Fruit fly (Drosophila melanogaster) whole organism, prepupa: Measurements from ENCODE around the gene KdelR.

Source experiments
- Blimp-1 ChIP-seq: fragments of 200-800 bp; sonication (Bioruptor generic); optimal IDR thresholded peaks from 3 replicates; lab custom pipeline; 2017; ENCODE audit warnings: missing biosample characterization, missing genetic modification characterization, mild to moderate bottlenecking, moderate library complexity, missing genetic modification reagents
- CG10631 ChIP-seq: fragments of 200-800 bp; sonication (Bioruptor generic); optimal IDR thresholded peaks from 2 replicates; lab custom pipeline; 2016; ENCODE audit warnings: missing biosample characterization, missing genetic modification characterization
- CG11294 ChIP-seq: fragments of 200-800 bp; sonication (Bioruptor generic); IDR thresholded peaks from 2 replicates; pipeline ENCODE4 v1.3.6; 2022; ENCODE audit warnings: missing biosample characterization, missing genetic modification characterization
- CG11762 ChIP-seq: fragments of 200-800 bp; sonication (Bioruptor generic); optimal IDR thresholded peaks from 3 replicates; lab custom pipeline; 2016; ENCODE audit warnings: missing biosample characterization, missing genetic modification characterization; ENCODE audit not compliant: insufficient read depth
- CG11902 ChIP-seq: fragments of 200-800 bp; sonication (Bioruptor generic); optimal IDR thresholded peaks from 3 replicates; lab custom pipeline; 2016; ENCODE audit warnings: missing biosample characterization, missing genetic modification characterization
- CG15336 ChIP-seq: fragments of 200-800 bp; sonication (Bioruptor generic); IDR thresholded peaks from 2 replicates; pipeline ENCODE4 v1.3.6; 2022; ENCODE audit warnings: missing biosample characterization, missing genetic modification characterization
- CG1621 ChIP-seq: fragments of 200-800 bp; sonication (Bioruptor generic); optimal IDR thresholded peaks from 3 replicates; lab custom pipeline; 2018; ENCODE audit warnings: missing biosample characterization, mild to moderate bottlenecking, missing genetic modification characterization
- CG16779 ChIP-seq: fragments of 200-800 bp; sonication (Bioruptor generic); optimal IDR thresholded peaks from 3 replicates; lab custom pipeline; 2017; ENCODE audit warnings: missing biosample characterization, mild to moderate bottlenecking, missing genetic modification characterization
- CG3032 ChIP-seq: fragments of 200-800 bp; optimal IDR thresholded peaks from 2 replicates; lab custom pipeline; 2019; ENCODE audit warnings: missing biosample characterization, mild to moderate bottlenecking, missing genetic modification characterization, moderate library complexity
- CG31627 ChIP-seq: fragments of 200-800 bp; sonication (Bioruptor generic); optimal IDR thresholded peaks from 3 replicates; lab custom pipeline; 2016; ENCODE audit warnings: missing biosample characterization, missing genetic modification characterization
- CG32006 ChIP-seq: fragments of 200-800 bp; sonication (Bioruptor generic); optimal IDR thresholded peaks from 3 replicates; lab custom pipeline; 2017; ENCODE audit warnings: missing biosample characterization, mild to moderate bottlenecking, missing genetic modification characterization
- CG34406 ChIP-seq: fragments of 200-800 bp; sonication (Bioruptor generic); optimal IDR thresholded peaks from 3 replicates; lab custom pipeline; 2016; ENCODE audit warnings: missing biosample characterization, missing genetic modification characterization
- CG3919 ChIP-seq: fragments of 200-800 bp; sonication (Bioruptor generic); optimal IDR thresholded peaks from 3 replicates; lab custom pipeline; 2016; ENCODE audit warnings: missing biosample characterization, missing genetic modification characterization
- CG4318 ChIP-seq: fragments of 200-800 bp; sonication (Bioruptor generic); optimal IDR thresholded peaks from 3 replicates; lab custom pipeline; 2017; ENCODE audit warnings: missing biosample characterization, mild to moderate bottlenecking, missing genetic modification characterization
- CG6163 ChIP-seq: fragments of 200-800 bp; sonication (Bioruptor generic); IDR thresholded peaks from 3 replicates; pipeline ENCODE4 v1.3.6; 2022; ENCODE audit warnings: missing biosample characterization, missing genetic modification characterization
- CG6792 ChIP-seq: fragments of 200-800 bp; sonication (Bioruptor generic); optimal IDR thresholded peaks from 3 replicates; lab custom pipeline; 2016; ENCODE audit warnings: missing biosample characterization, missing genetic modification characterization
- CG6808 ChIP-seq: fragments of 200-800 bp; sonication (Bioruptor generic); optimal IDR thresholded peaks from 3 replicates; lab custom pipeline; 2017; ENCODE audit warnings: missing biosample characterization, missing genetic modification characterization, mild to moderate bottlenecking, moderate library complexity, missing genetic modification reagents
- CG6854 ChIP-seq: fragments of 200-800 bp; sonication (Bioruptor generic); optimal IDR thresholded peaks from 2 replicates; lab custom pipeline; 2017; ENCODE audit warnings: missing biosample characterization, mild to moderate bottlenecking, missing genetic modification characterization
- CG7368 ChIP-seq: fragments of 200-800 bp; sonication (Bioruptor generic); optimal IDR thresholded peaks from 3 replicates; lab custom pipeline; 2016; ENCODE audit warnings: missing biosample characterization, missing genetic modification characterization
- CG8319 ChIP-seq: fragments of 200-800 bp; sonication (Bioruptor generic); optimal IDR thresholded peaks from 3 replicates; lab custom pipeline; 2016; ENCODE audit warnings: missing biosample characterization, missing genetic modification characterization
- CG9139 ChIP-seq: fragments of 200-800 bp; sonication (Bioruptor generic); optimal IDR thresholded peaks from 3 replicates; lab custom pipeline; 2017; ENCODE audit warnings: missing biosample characterization, mild to moderate bottlenecking, missing genetic modification characterization
- Eip78C ChIP-seq: fragments of 200-800 bp; sonication (Bioruptor generic); peaks from one replicate; lab custom pipeline; 2016; ENCODE audit warnings: missing biosample characterization, missing genetic modification characterization
- Ets21C ChIP-seq: fragments of 200-800 bp; sonication (Bioruptor generic); optimal IDR thresholded peaks from 3 replicates; lab custom pipeline; 2016; ENCODE audit warnings: missing biosample characterization, missing genetic modification characterization
- Ets96B ChIP-seq: fragments of 200-800 bp; optimal IDR thresholded peaks from 2 replicates; lab custom pipeline; 2019; ENCODE audit warnings: missing biosample characterization, mild to moderate bottlenecking, missing genetic modification characterization, moderate library complexity
- Gug ChIP-seq: fragments of 200-800 bp; sonication (Bioruptor generic); IDR thresholded peaks from 2 replicates; pipeline ENCODE4 v1.3.6; 2022; ENCODE audit warnings: missing biosample characterization, missing genetic modification characterization
- Hr39 ChIP-seq: fragments of 200-800 bp; sonication (Bioruptor generic); optimal IDR thresholded peaks from 2 replicates; lab custom pipeline; 2016; ENCODE audit warnings: missing biosample characterization, missing genetic modification characterization
- Hr4 ChIP-seq: fragments of 200-800 bp; sonication (Bioruptor generic); optimal IDR thresholded peaks from 3 replicates; lab custom pipeline; 2016; ENCODE audit warnings: missing biosample characterization, missing genetic modification characterization
- Lpt ChIP-seq: fragments of 200-800 bp; sonication (Bioruptor generic); optimal IDR thresholded peaks from 3 replicates; lab custom pipeline; 2016; ENCODE audit warnings: missing biosample characterization, missing genetic modification characterization
- Met ChIP-seq: fragments of 200-800 bp; sonication (Bioruptor generic); optimal IDR thresholded peaks from 3 replicates; lab custom pipeline; 2016; ENCODE audit warnings: missing biosample characterization, missing genetic modification characterization
- OdsH ChIP-seq: fragments of 200-800 bp; sonication (Bioruptor generic); optimal IDR thresholded peaks from 3 replicates; lab custom pipeline; 2016; ENCODE audit warnings: missing biosample characterization, missing genetic modification characterization
- Smox ChIP-seq: fragments of 200-800 bp; sonication (Bioruptor generic); optimal IDR thresholded peaks from 3 replicates; lab custom pipeline; 2016; ENCODE audit warnings: missing biosample characterization, missing genetic modification characterization
- Sox14 ChIP-seq: fragments of 200-800 bp; sonication (Bioruptor generic); optimal IDR thresholded peaks from 3 replicates; lab custom pipeline; 2016; ENCODE audit warnings: missing biosample characterization, missing genetic modification characterization
- Sox15 ChIP-seq: fragments of 200-800 bp; sonication (Bioruptor generic); optimal IDR thresholded peaks from 3 replicates; lab custom pipeline; 2016; ENCODE audit warnings: missing biosample characterization, missing genetic modification characterization
- acj6 ChIP-seq: fragments of 200-800 bp; sonication (Bioruptor generic); optimal IDR thresholded peaks from 3 replicates; lab custom pipeline; 2016; ENCODE audit warnings: missing biosample characterization, missing genetic modification characterization
- dsx ChIP-seq: fragments of 200-800 bp; optimal IDR thresholded peaks from 3 replicates; lab custom pipeline; 2019; ENCODE audit warnings: missing biosample characterization, mild to moderate bottlenecking, missing genetic modification characterization, moderate library complexity; ENCODE audit not compliant: poor library complexity, severe bottlenecking
- eg ChIP-seq: fragments of 200-800 bp; sonication (Bioruptor generic); IDR thresholded peaks from 3 replicates; pipeline ENCODE4 v1.3.6; 2022; ENCODE audit warnings: missing biosample characterization, missing genetic modification characterization
- esn ChIP-seq: fragments of 200-800 bp; sonication (Bioruptor generic); optimal IDR thresholded peaks from 2 replicates; lab custom pipeline; 2016; ENCODE audit warnings: missing biosample characterization, mild to moderate bottlenecking, missing genetic modification characterization, moderate library complexity
- fd59A ChIP-seq: fragments of 200-800 bp; sonication (Bioruptor generic); optimal IDR thresholded peaks from 2 replicates; lab custom pipeline; 2017; ENCODE audit warnings: missing biosample characterization, mild to moderate bottlenecking, missing genetic modification characterization, missing genetic modification reagents
- lz ChIP-seq: fragments of 200-800 bp; sonication (Bioruptor generic); optimal IDR thresholded peaks from 3 replicates; lab custom pipeline; 2016; ENCODE audit warnings: missing biosample characterization, missing genetic modification characterization
- pdm3 ChIP-seq: fragments of 200-800 bp; sonication (Bioruptor generic); optimal IDR thresholded peaks from 3 replicates; lab custom pipeline; 2016; ENCODE audit warnings: missing biosample characterization, missing genetic modification characterization
- salr ChIP-seq, 2 experiments: fragments of 200-800 bp; sonication (Bioruptor generic); optimal IDR thresholded peaks; 3 replicates each; lab custom pipeline; 2016 to 2018; ENCODE audit warnings: missing biosample characterization in 2 of 2, missing genetic modification characterization in 2 of 2, mild to moderate bottlenecking in 1 of 2
- spab ChIP-seq: fragments of 200-800 bp; sonication (Bioruptor generic); optimal IDR thresholded peaks from 2 replicates; lab custom pipeline; 2017; ENCODE audit warnings: missing biosample characterization, mild to moderate bottlenecking, missing genetic modification characterization, missing genetic modification reagents
- topi ChIP-seq: fragments of 200-800 bp; sonication (Bioruptor generic); optimal IDR thresholded peaks from 3 replicates; lab custom pipeline; 2016; ENCODE audit warnings: missing biosample characterization, missing genetic modification characterization
- vri ChIP-seq: fragments of 200-800 bp; sonication (Bioruptor generic); optimal IDR thresholded peaks from 3 replicates; lab custom pipeline; 2016; ENCODE audit warnings: missing biosample characterization, mild to moderate bottlenecking, missing genetic modification characterization

Gene KdelR

dm6 chr2L:10474268-10474678, 47.6 kb downstream of the KdelR start, which contains the start of gene RluA-1 (continued):
- TF ChIP-seq CG7368 (GFP tag; lab: Kevin White, UChicago), result peak; percentile 94
- TF ChIP-seq acj6 (GFP tag; lab: Kevin White, UChicago), result peak; percentile 97
- TF ChIP-seq CG34406 (GFP tag; lab: Kevin White, UChicago), result peak; percentile 96
- TF ChIP-seq CG9139 (GFP tag; lab: Kevin White, UChicago), result peak; percentile 93
- peak; percentile 82 for TF ChIP-seq Blimp-1
- peak; percentile 95 for TF ChIP-seq CG6163 (GFP tag; lab: Robert Waterston, UW)
- peak; percentile 94 for TF ChIP-seq esn (GFP tag; lab: Kevin White, UChicago)
- peak; percentile 95 for TF ChIP-seq CG8319 (GFP tag; lab: Kevin White, UChicago)
- TF ChIP-seq CG6854 (GFP tag; lab: Kevin White, UChicago), result peak; percentile 79
- TF ChIP-seq CG6792, result peak; percentile 95
- peak; percentile 98 for TF ChIP-seq Ets96B (tag; lab: Kevin White, UChicago)
- TF ChIP-seq CG6808 (GFP tag; lab: Kevin White, UChicago), result peak; percentile 94
- peak; percentile 99 for TF ChIP-seq Gug
- TF ChIP-seq topi, result peak; percentile 93
- TF ChIP-seq CG31627 (GFP tag; lab: Kevin White, UChicago), result peak; percentile 86
- TF ChIP-seq spab (GFP tag; lab: Kevin White, UChicago), result peak; percentile 96
- TF ChIP-seq CG3919 (GFP tag; lab: Kevin White, UChicago), result peak; percentile 97
- peak; percentile 95 for TF ChIP-seq pdm3 (GFP tag; lab: Kevin White, UChicago)
- peak; percentile 91 for TF ChIP-seq lz
- no peak for TF ChIP-seq vri (GFP tag; lab: Kevin White, UChicago)
- peak; percentile 94 to 96 for TF ChIP-seq salr (GFP tag; optimal IDR thresholded peaks at IDR 0.05; lab: Kevin White, UChicago)
- peak; percentile 82 for TF ChIP-seq Hr39 (GFP tag; lab: Kevin White, UChicago)
- peak; percentile 99 for TF ChIP-seq eg (GFP tag; lab: Robert Waterston, UW)
- TF ChIP-seq CG15336 (GFP tag; lab: Robert Waterston, UW), result peak; percentile 99
- TF ChIP-seq Ets21C (GFP tag; lab: Kevin White, UChicago), result peak; percentile 83
- peak; percentile 94 for TF ChIP-seq Sox14
- TF ChIP-seq Eip78C (GFP tag; lab: Kevin White, UChicago), result peak; percentile 99
- peak; percentile 98 for TF ChIP-seq CG10631 (GFP tag; lab: Kevin White, UChicago)
- TF ChIP-seq CG16779 (tag; lab: Kevin White, UChicago), result peak; percentile 93
- TF ChIP-seq CG11762 (GFP tag; lab: Kevin White, UChicago), result peak; percentile 97
- TF ChIP-seq Lpt (GFP tag; lab: Kevin White, UChicago), result peak; percentile 97
- TF ChIP-seq dsx (GFP tag; lab: Kevin White, UChicago), result peak; percentile 96
- peak; percentile 97 for TF ChIP-seq CG3032 (tag; lab: Kevin White, UChicago)
- TF ChIP-seq CG11294 (GFP tag; lab: Robert Waterston, UW), result peak; percentile 98
- peak; percentile 84 for TF ChIP-seq CG11902 (GFP tag; lab: Kevin White, UChicago)
- peak; percentile 99 for TF ChIP-seq CG32006 (GFP tag; lab: Kevin White, UChicago)
- TF ChIP-seq, all 60 proteins: peak for 59

dm6 chr2L:10474815-10475214, 48.1 kb downstream of the KdelR start:
- TF ChIP-seq topi (no peak), Ets21C (GFP tag; lab: Kevin White, UChicago) (no peak)

- no peak for TF ChIP-seq CG7368 (GFP tag; lab: Kevin White, UChicago)
- no peak for TF ChIP-seq Smox (GFP tag; lab: Kevin White, UChicago)
- no peak for TF ChIP-seq CG9139 (GFP tag; lab: Kevin White, UChicago)
- no peak for TF ChIP-seq CG6792
- no peak for TF ChIP-seq Sox15 (GFP tag; lab: Kevin White, UChicago)
- TF ChIP-seq dsx (GFP tag; lab: Kevin White, UChicago), result no peak
- TF ChIP-seq OdsH (GFP tag; lab: Kevin White, UChicago), result no peak
- TF ChIP-seq CG6854 (GFP tag; lab: Kevin White, UChicago), result no peak
- no peak for TF ChIP-seq Met (GFP tag; lab: Kevin White, UChicago)
- TF ChIP-seq CG32006 (GFP tag; lab: Kevin White, UChicago), result no peak
- TF ChIP-seq fd59A (GFP tag; lab: Kevin White, UChicago), result no peak
- no peak for TF ChIP-seq CG11762 (GFP tag; lab: Kevin White, UChicago)
- no peak for TF ChIP-seq CG6163 (GFP tag; lab: Robert Waterston, UW)
- TF ChIP-seq Hr4 (GFP tag; lab: Kevin White, UChicago), result no peak
- TF ChIP-seq CG4318 (GFP tag; lab: Kevin White, UChicago), result no peak
- no peak for TF ChIP-seq CG1621 (tag; lab: Kevin White, UChicago)
- TF ChIP-seq, all 60 proteins: peak for 0
Measured at dm6 chr2L:10476879-10477278, 50.2 kb downstream of the KdelR start, which contains the start of gene RluA-2. TSS of gene RluA-2 (plus strand) at chr2L:10477073.
